Worm (Caenorhabditis elegans) whole organism, L4/young adult: Measurements from ENCODE around the gene cest-24.

Experiments used
- W03F9.2 ChIP-seq: fragments of 150-350 bp; optimal IDR thresholded peaks from 2 replicates; lab custom pipeline; 2014; ENCODE audit warnings: missing biosample characterization, missing genetic modification characterization
- dao-5 ChIP-seq: sonication (generic microtip); optimal IDR thresholded peaks from 2 replicates; lab custom pipeline; 2016; ENCODE audit warnings: missing genotype, missing genetic modification characterization, moderate library complexity, missing compliant biosample characterization
- him-1 ChIP-seq: sonication (generic microtip); optimal IDR thresholded peaks from 2 replicates; lab custom pipeline; 2016; ENCODE audit warnings: missing genotype, missing genetic modification reagents, missing genetic modification characterization, missing compliant biosample characterization

Gene cest-24

ce11 chrV:6316632-6317031, at the start of gene cest-24:
TSS of gene cest-24 (plus strand) at chrV:6316932.
- TF ChIP-seq dao-5 (no peak), W03F9.2 (tag; lab: Kevin White, UChicago) (no peak), him-1 (tag; lab: Kevin White, UChicago) (no peak)

ce11 chrV:6267237-6267812, 49.4 kb upstream of the cest-24 start, which contains the start of gene mrck-1:
TSS of gene mrck-1 (minus strand) at chrV:6267287.
- TF ChIP-seq dao-5: no peak
- TF ChIP-seq W03F9.2 (tag; lab: Kevin White, UChicago): peak; percentile 64
- peak; percentile 92 for TF ChIP-seq him-1 (tag; lab: Kevin White, UChicago)

- TF ChIP-seq W03F9.2 (tag; lab: Kevin White, UChicago) (no peak), him-1 (tag; lab: Kevin White, UChicago) (no peak), dao-5 (no peak)
These were observed 48.8 kb upstream of the cest-24 start for ce11 chrV:6267978-6268377.

DNA sequence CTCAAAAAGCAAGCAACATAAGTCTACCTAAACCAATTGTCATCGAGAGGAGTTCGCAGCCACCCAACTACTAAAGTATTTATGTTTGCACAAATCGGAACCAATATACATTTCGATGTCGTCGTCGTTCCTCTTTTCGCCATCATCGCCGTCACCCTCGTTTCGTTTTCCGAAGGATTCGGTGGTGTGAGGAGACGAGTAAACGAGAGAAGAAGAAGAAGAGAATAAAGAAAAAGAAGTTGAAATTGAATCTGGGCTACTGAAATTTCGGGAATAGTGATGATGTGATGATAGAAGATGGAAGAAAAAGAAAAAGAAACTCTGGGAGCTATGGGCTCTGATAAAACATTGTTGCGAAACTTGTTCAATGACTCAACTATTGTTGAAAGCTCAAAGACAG, 48.2 kb upstream of the cest-24 start:
- TF ChIP-seq dao-5 (no peak), W03F9.2 (tag; lab: Kevin White, UChicago) (no peak), him-1 (tag; lab: Kevin White, UChicago) (no peak)

DNA sequence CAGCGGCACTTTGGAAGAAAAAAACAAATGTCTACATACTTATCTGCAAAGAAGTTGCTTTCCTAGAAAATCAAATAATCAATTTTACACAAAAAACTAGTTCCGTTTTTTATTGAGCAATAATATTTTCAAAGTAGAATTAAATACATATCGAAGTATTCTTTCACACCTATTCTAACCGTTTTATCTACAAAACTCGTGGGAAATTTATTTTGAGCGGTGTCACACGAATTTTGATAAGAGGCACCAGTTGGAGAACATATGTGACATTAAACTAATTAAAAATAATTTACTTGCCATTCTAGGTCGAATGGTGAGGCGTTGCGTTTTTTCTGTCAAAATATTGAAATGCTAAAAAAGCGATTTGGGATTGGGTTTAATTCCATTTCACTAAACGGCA, 47.8 kb upstream of the cest-24 start:
- TF ChIP-seq W03F9.2 (tag; lab: Kevin White, UChicago): no peak
- no peak for TF ChIP-seq him-1 (tag; lab: Kevin White, UChicago)
- TF ChIP-seq dao-5: no peak

DNA sequence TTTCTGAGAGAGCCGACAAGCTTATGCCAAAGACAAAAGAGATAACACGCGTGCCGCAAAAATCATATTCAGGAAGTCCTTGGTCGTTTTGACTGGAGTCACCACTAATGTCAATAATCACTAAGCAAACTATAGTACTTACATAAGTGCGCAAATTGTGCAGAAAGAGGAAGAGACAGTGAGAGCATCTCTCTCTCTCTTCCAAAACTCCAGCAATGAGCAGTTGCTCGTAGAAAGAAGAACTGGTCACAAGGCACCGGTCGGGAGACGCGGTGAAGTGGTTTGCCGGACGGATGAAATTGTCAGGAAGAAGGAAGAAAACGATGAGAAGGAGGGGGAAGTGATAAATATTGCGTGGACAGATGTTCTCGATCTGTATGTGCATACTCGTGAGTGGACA, 46.6 kb upstream of the cest-24 start:
- TF ChIP-seq him-1 (tag; lab: Kevin White, UChicago) (no peak), W03F9.2 (tag; lab: Kevin White, UChicago) (no peak), dao-5 (no peak)

ce11 chrV:6270552-6270951, 46.2 kb upstream of the cest-24 start, which contains the start of gene F31F7.2:
TSS of gene F31F7.2 (plus strand) at chrV:6270852.
- TF ChIP-seq W03F9.2 (tag; lab: Kevin White, UChicago) (no peak), dao-5 (no peak), him-1 (tag; lab: Kevin White, UChicago) (no peak)

DNA sequence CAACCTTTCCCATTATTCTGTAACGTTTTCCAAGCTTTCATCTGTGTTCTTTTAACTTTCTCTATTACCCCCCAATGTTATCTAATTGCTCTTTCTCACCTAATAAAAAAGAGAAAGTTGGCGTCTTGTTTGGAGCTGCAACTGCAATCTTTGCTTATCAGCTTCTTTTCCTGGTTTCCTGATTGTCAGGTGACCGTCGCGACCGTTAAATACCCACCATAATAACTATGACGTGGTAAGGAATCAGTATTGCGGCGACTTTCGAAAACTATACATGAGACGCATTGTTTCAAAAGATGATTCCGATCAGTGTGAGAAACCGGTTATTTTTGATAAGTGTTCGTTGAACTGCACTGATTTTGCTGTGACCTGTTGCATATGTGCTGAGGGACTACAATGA, 41.5 kb upstream of the cest-24 start:
- TF ChIP-seq dao-5: no peak
- TF ChIP-seq W03F9.2 (tag; lab: Kevin White, UChicago): no peak
- TF ChIP-seq him-1 (tag; lab: Kevin White, UChicago): no peak

DNA sequence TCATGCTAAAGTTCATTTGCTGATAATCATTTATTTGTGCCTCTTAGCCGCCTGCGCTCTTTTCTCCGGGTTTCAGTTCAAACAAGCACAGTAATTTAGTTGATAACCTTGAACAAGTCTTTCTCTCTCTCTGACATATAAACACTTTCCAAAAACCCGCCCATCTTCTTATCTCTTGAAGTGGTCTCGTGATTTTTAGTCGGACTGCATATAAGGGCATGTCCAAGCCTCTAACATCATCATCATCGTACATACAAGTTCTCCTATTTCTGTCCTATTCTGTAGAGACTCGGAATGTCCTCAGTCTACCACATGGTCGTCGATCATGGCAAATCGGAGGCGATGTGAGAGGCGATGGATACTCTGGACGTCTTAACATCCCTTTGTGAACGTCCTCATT, 40.5 kb upstream of the cest-24 start, which contains the start of gene F31F7.1:
TSS of gene F31F7.1 (plus strand) at position 235 of the 400 bp plus-strand sequence.
- TF ChIP-seq W03F9.2 (tag; lab: Kevin White, UChicago) (no peak), dao-5 (no peak), him-1 (tag; lab: Kevin White, UChicago) (no peak)

ce11 chrV:6277178-6277834, 39.4 kb upstream of the cest-24 start:
- no peak for TF ChIP-seq dao-5
- no peak for TF ChIP-seq him-1 (tag; lab: Kevin White, UChicago)
- no peak for TF ChIP-seq W03F9.2 (tag; lab: Kevin White, UChicago)

DNA sequence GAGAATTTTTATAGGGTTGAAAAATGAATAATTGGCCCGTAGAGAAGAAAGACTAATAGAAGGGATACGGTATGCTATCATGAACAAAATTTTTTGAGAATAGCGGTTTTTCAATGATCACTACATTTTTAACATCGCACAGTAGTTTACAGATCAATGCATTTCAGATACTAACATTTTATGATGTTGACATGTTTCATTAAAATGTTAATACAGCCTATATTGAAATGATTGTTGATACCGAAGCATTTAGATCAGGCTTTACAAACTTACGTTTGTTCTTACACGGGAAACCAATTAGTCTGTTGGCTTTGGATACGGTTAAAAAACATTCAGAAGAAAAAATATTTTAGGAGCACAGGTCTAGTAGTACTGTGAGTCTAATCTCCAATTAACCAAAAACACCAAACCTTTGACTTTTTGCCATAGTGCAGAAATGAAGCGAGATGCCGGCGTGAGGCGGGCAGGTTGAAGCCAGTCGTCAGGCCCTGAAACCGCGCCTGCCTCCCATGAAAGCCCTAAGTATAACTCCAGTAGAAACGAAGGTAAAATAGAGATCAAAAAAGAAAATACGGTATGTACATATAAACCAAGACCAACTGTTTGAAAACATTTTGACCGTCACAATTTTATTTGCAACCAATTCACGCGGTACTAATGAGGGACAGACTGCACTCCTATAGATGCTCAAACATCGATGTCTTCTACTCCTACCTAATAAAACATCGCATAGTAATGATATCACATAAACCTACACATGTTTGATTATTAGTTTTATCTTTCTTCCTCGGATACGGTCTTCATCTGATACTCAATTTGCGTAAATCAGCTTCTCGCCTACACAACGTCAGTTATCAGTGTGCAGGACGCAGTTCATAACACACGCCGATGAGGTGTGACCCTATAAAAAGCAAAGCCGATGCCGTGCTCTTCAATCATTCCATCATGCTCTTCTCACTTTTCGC, 38.3 kb upstream of the cest-24 start, which contains the start of gene fil-2:
TSS of gene fil-2 (plus strand) at position 915 of the 965 bp plus-strand sequence.
- TF ChIP-seq dao-5 (no peak), him-1 (tag; lab: Kevin White, UChicago) (no peak), W03F9.2 (tag; lab: Kevin White, UChicago) (no peak)

DNA sequence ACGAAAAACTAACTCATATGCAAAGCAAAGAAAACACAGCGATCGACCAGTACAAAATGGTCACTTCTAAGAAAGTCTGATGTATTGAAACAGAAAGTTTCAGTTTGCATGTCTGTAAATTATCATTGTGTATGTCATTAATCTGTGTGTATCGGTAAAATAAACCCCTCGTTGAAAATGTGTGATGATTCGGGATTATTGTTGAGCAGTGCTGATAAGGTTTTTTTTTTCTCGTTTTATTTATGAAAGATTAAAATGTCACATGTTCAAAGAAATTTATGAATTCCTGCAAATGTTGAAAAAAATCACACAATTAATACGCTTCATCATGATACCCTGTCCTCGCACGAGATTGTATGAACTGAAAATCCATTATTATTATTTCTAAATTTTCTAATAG, 36.7 kb upstream of the cest-24 start:
- TF ChIP-seq W03F9.2 (tag; lab: Kevin White, UChicago) (no peak), dao-5 (no peak), him-1 (tag; lab: Kevin White, UChicago) (no peak)

DNA sequence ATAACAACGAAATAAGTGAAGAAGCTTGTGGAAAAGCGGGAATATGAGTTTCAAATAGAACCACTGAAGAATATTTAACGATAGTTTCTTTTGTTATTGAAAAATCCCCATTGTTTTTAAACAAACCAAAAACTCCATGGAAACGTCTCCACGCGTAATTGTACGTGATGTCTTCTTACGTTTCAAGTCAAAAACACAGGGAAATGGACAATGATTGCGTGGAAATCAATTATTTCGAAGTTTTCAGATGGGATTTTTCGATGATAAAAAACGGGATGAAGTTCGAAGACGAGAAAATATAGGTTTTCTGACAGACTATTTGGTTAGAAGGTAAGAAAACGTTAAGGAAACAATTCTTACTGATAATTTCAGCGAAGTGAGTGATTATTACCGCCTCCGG, 35.6 kb upstream of the cest-24 start, which contains the start of the genes K12B6.4 and spe-49:
TSS of gene K12B6.4 (minus strand) at position 101 of the 400 bp plus-strand sequence.
TSS of gene spe-49 (plus strand) at position 185 of the 400 bp plus-strand sequence.
- TF ChIP-seq him-1 (tag; lab: Kevin White, UChicago) (no peak), dao-5 (no peak), W03F9.2 (tag; lab: Kevin White, UChicago) (no peak)
